Worm (Caenorhabditis elegans) whole organism, L4/young adult: ENCODE measurements around the gene Y45G12B.2.

Source experiments
- dao-5 ChIP-seq: sonication (generic microtip); optimal IDR thresholded peaks from 2 replicates; lab custom pipeline; 2016; ENCODE audit warnings: missing genotype, missing genetic modification characterization, moderate library complexity, missing compliant biosample characterization
- him-1 ChIP-seq: sonication (generic microtip); optimal IDR thresholded peaks from 2 replicates; lab custom pipeline; 2016; ENCODE audit warnings: missing genotype, missing genetic modification reagents, missing genetic modification characterization, missing compliant biosample characterization

- TF ChIP-seq him-1 (tag; lab: Kevin White, UChicago) (no peak), dao-5 (tag; lab: Kevin White, UChicago) (no peak)
These were observed 10.3 kb upstream of the Y45G12B.2 start for ce11 chrV:2684227-2684626.
